Fruit fly (Drosophila melanogaster) whole organism, embryonic: ENCODE measurements around the gene Tango9.

Experiments
- Bgb ChIP-seq: fragments of 200-800 bp; sonication (Bioruptor generic); IDR thresholded peaks from 2 replicates; pipeline ENCODE4 v1.3.6; 2022; ENCODE audit warnings: missing biosample characterization, missing genetic modification characterization; ENCODE audit not compliant: partially characterized antibody
- CG1024 ChIP-seq: fragments of 200-800 bp; sonication (Bioruptor generic); IDR thresholded peaks from 2 replicates; pipeline ENCODE4 v1.3.6; 2022; ENCODE audit warnings: missing biosample characterization, missing genetic modification characterization
- CG10267 ChIP-seq: fragments of 200-800 bp; sonication (Bioruptor generic); optimal IDR thresholded peaks from 2 replicates; lab custom pipeline; 2018; ENCODE audit warnings: missing biosample characterization, mild to moderate bottlenecking, missing genetic modification characterization, moderate library complexity
- CG11085 ChIP-seq: fragments of 200-800 bp; sonication (Bioruptor generic); IDR thresholded peaks from 2 replicates; pipeline ENCODE4 v1.3.6; 2022; ENCODE audit warnings: missing biosample characterization, missing genetic modification characterization
- CG11456 ChIP-seq: fragments of 200-800 bp; sonication (Bioruptor generic); IDR thresholded peaks from 3 replicates; pipeline ENCODE4 v1.3.6; 2022; ENCODE audit warnings: missing biosample characterization, missing genetic modification characterization
- CG13287 ChIP-seq: fragments of 200-800 bp; sonication (Bioruptor generic); IDR thresholded peaks from 2 replicates; pipeline ENCODE4 v1.3.6; 2022; ENCODE audit warnings: missing biosample characterization, missing genetic modification characterization; ENCODE audit not compliant: partially characterized antibody
- CG13424 ChIP-seq: fragments of 200-800 bp; sonication (Bioruptor generic); optimal IDR thresholded peaks from 2 replicates; lab custom pipeline; 2019; ENCODE audit warnings: missing biosample characterization, mild to moderate bottlenecking, missing genetic modification characterization, moderate library complexity
- CG1529 ChIP-seq: fragments of 200-800 bp; sonication (Bioruptor generic); optimal IDR thresholded peaks from 3 replicates; lab custom pipeline; 2018; ENCODE audit warnings: missing biosample characterization, missing genetic modification characterization
- CG17385 ChIP-seq: fragments of 200-800 bp; sonication (Bioruptor generic); optimal IDR thresholded peaks from 3 replicates; lab custom pipeline; 2018; ENCODE audit warnings: missing biosample characterization, mild to moderate bottlenecking, missing genetic modification characterization
- CG18262 ChIP-seq: fragments of 200-800 bp; optimal IDR thresholded peaks from 3 replicates; lab custom pipeline; 2019; ENCODE audit warnings: missing biosample characterization, mild to moderate bottlenecking, missing genetic modification characterization, moderate library complexity
- CG18599 ChIP-seq: fragments of 200-800 bp; sonication (Bioruptor generic); optimal IDR thresholded peaks from 3 replicates; lab custom pipeline; 2017; ENCODE audit warnings: missing biosample characterization, missing genetic modification characterization, mild to moderate bottlenecking, moderate library complexity, missing genetic modification reagents
- CG30403 ChIP-seq: fragments of 200-800 bp; sonication (Bioruptor generic); optimal IDR thresholded peaks from 3 replicates; lab custom pipeline; 2016; ENCODE audit warnings: missing biosample characterization, missing genetic modification characterization
- CG31388 ChIP-seq: fragments of 200-800 bp; sonication (Bioruptor generic); optimal IDR thresholded peaks from 2 replicates; lab custom pipeline; 2016; ENCODE audit warnings: missing biosample characterization, missing genetic modification characterization
- CG3163 ChIP-seq: fragments of 200-800 bp; sonication (Bioruptor generic); optimal IDR thresholded peaks from 3 replicates; lab custom pipeline; 2016; ENCODE audit warnings: missing biosample characterization, missing genetic modification characterization
- CG34376 ChIP-seq: fragments of 200-800 bp; sonication (Bioruptor generic); optimal IDR thresholded peaks from 2 replicates; lab custom pipeline; 2018; ENCODE audit warnings: missing biosample characterization, mild to moderate bottlenecking, missing genetic modification characterization
- CG5245 ChIP-seq: fragments of 200-800 bp; sonication (Bioruptor generic); optimal IDR thresholded peaks from 3 replicates; lab custom pipeline; 2016; ENCODE audit warnings: missing biosample characterization, missing genetic modification characterization
- CG7745 ChIP-seq: fragments of 200-800 bp; sonication (Bioruptor generic); optimal IDR thresholded peaks from 2 replicates; lab custom pipeline; 2018; ENCODE audit warnings: missing biosample characterization, mild to moderate bottlenecking, missing genetic modification characterization, moderate library complexity
- CG8281 ChIP-seq: fragments of 200-800 bp; sonication (Bioruptor generic); optimal IDR thresholded peaks from 2 replicates; lab custom pipeline; 2018; ENCODE audit warnings: missing biosample characterization, mild to moderate bottlenecking, missing genetic modification characterization, moderate library complexity
- CG8359 ChIP-seq: fragments of 200-800 bp; sonication (Bioruptor generic); optimal IDR thresholded peaks from 2 replicates; lab custom pipeline; 2017; ENCODE audit warnings: missing biosample characterization, mild to moderate bottlenecking, missing genetic modification characterization, borderline replicate concordance
- CG8924 ChIP-seq: fragments of 200-800 bp; optimal IDR thresholded peaks from 3 replicates; lab custom pipeline; 2019; ENCODE audit warnings: missing biosample characterization, mild to moderate bottlenecking, missing genetic modification characterization, moderate library complexity
- CG8944 ChIP-seq: fragments of 200-800 bp; sonication (Bioruptor generic); optimal IDR thresholded peaks from 3 replicates; lab custom pipeline; 2016; ENCODE audit warnings: missing biosample characterization, missing genetic modification characterization
- CG9609 ChIP-seq: fragments of 200-800 bp; sonication (Bioruptor generic); optimal IDR thresholded peaks from 3 replicates; lab custom pipeline; 2016; ENCODE audit warnings: missing biosample characterization, missing genetic modification characterization
- CG9727 ChIP-seq: fragments of 200-800 bp; sonication (Bioruptor generic); optimal IDR thresholded peaks from 3 replicates; lab custom pipeline; 2017; ENCODE audit warnings: missing biosample characterization, mild to moderate bottlenecking, missing genetic modification characterization
- HLH54F ChIP-seq: fragments of 200-800 bp; sonication (Bioruptor generic); optimal IDR thresholded peaks from 3 replicates; lab custom pipeline; 2016; ENCODE audit warnings: missing biosample characterization, missing genetic modification characterization
- Hand ChIP-seq: fragments of 200-800 bp; sonication (Bioruptor generic); optimal IDR thresholded peaks from 2 replicates; lab custom pipeline; 2017; ENCODE audit warnings: mild to moderate bottlenecking, missing biosample characterization, missing genetic modification reagents, missing genetic modification characterization
- Hmx ChIP-seq: fragments of 200-800 bp; sonication (Bioruptor generic); optimal IDR thresholded peaks from 2 replicates; lab custom pipeline; 2016; ENCODE audit warnings: missing biosample characterization, missing genetic modification characterization
- Hr51 ChIP-seq, 2 experiments: fragments of 200-800 bp; sonication (Bioruptor generic); optimal IDR thresholded peaks; 2 replicates in 1 of 2; 3 replicates in 1 of 2; lab custom pipeline; 2016 to 2018; ENCODE audit warnings: missing biosample characterization in 2 of 2, missing genetic modification characterization in 2 of 2, mild to moderate bottlenecking in 1 of 2, moderate library complexity in 1 of 2
- Lpt ChIP-seq: fragments of >200 bp; optimal IDR thresholded peaks from 2 replicates; lab custom pipeline; 2018; ENCODE audit warnings: missing biosample characterization, missing genetic modification characterization
- Med ChIP-seq: fragments of 200-800 bp; sonication (Bioruptor generic); peaks from one replicate; lab custom pipeline; 2016; ENCODE audit warnings: missing biosample characterization, missing genetic modification characterization, mild to moderate bottlenecking, inconsistent platforms, moderate library complexity
- Nf-YC ChIP-seq: fragments of 200-800 bp; optimal IDR thresholded peaks from 3 replicates; lab custom pipeline; 2019; ENCODE audit warnings: missing biosample characterization, mild to moderate bottlenecking, missing genetic modification characterization, moderate library complexity
- Poxn ChIP-seq: fragments of 200-800 bp; sonication (Bioruptor generic); IDR thresholded peaks from 2 replicates; pipeline ENCODE4 v1.3.6; 2022; ENCODE audit warnings: missing biosample characterization, missing genetic modification characterization
- YL-1 ChIP-seq: fragments of 200-800 bp; sonication (Bioruptor generic); optimal IDR thresholded peaks from 3 replicates; lab custom pipeline; 2017; ENCODE audit warnings: missing biosample characterization, mild to moderate bottlenecking, missing genetic modification characterization
- exex ChIP-seq: fragments of 200-800 bp; sonication (Bioruptor generic); optimal IDR thresholded peaks from 4 replicates; lab custom pipeline; 2018; ENCODE audit warnings: missing biosample characterization, mild to moderate bottlenecking, missing genetic modification characterization, moderate library complexity
- luna ChIP-seq: fragments of 200-800 bp; sonication (Bioruptor generic); optimal IDR thresholded peaks from 2 replicates; lab custom pipeline; 2016; ENCODE audit warnings: missing biosample characterization, missing genetic modification characterization
- peb ChIP-seq: fragments of 200-800 bp; sonication (Bioruptor generic); IDR thresholded peaks from 2 replicates; pipeline ENCODE4 v1.3.6; 2022; ENCODE audit warnings: missing biosample characterization, missing genetic modification characterization
- ranshi ChIP-seq: fragments of 200-800 bp; sonication (Bioruptor generic); IDR thresholded peaks from 2 replicates; pipeline ENCODE4 v1.3.6; 2022; ENCODE audit warnings: missing biosample characterization, missing genetic modification characterization
- rib ChIP-seq: fragments of 200-800 bp; sonication (Bioruptor generic); IDR thresholded peaks from 2 replicates; pipeline ENCODE4 v1.3.6; 2022; ENCODE audit warnings: missing biosample characterization, missing genetic modification characterization
- sc ChIP-seq, 3 experiments: fragments of >200 bp in 2 of 3; fragments of 200-800 bp in 1 of 3; sonication (Bioruptor generic) in 1 of 3; optimal IDR thresholded peaks; 2 replicates in 2 of 3; 3 replicates in 1 of 3; lab custom pipeline; 2017; ENCODE audit warnings: mild to moderate bottlenecking in 1 of 3, missing biosample characterization in 1 of 3, missing genetic modification characterization in 1 of 3, missing genetic modification reagents in 1 of 3
- sd ChIP-seq: fragments of 200-800 bp; sonication (Bioruptor generic); optimal IDR thresholded peaks from 3 replicates; lab custom pipeline; 2018; ENCODE audit warnings: missing biosample characterization, mild to moderate bottlenecking, missing genetic modification characterization, moderate library complexity
- shn ChIP-seq: fragments of 200-800 bp; sonication (Bioruptor generic); optimal IDR thresholded peaks from 3 replicates; lab custom pipeline; 2016; ENCODE audit warnings: missing biosample characterization, missing genetic modification characterization
- sim ChIP-seq: fragments of 200-800 bp; sonication (Bioruptor generic); IDR thresholded peaks from 2 replicates; pipeline ENCODE4 v1.3.6; 2022; ENCODE audit warnings: missing biosample characterization, missing genetic modification characterization
- trem ChIP-seq: fragments of 200-800 bp; optimal IDR thresholded peaks from 3 replicates; lab custom pipeline; 2019; ENCODE audit warnings: missing biosample characterization, mild to moderate bottlenecking, missing genetic modification characterization, moderate library complexity
- unpg ChIP-seq: fragments of 200-800 bp; sonication (Bioruptor generic); optimal IDR thresholded peaks from 3 replicates; lab custom pipeline; 2018; ENCODE audit warnings: missing biosample characterization, mild to moderate bottlenecking, missing genetic modification characterization, moderate library complexity
- vnd ChIP-seq: fragments of 200-800 bp; sonication (Bioruptor generic); IDR thresholded peaks from 3 replicates; pipeline ENCODE4 v1.3.6; 2022; ENCODE audit warnings: missing biosample characterization, missing genetic modification characterization; ENCODE audit not compliant: partially characterized antibody
- vvl ChIP-seq: fragments of 200-800 bp; sonication (Bioruptor generic); IDR thresholded peaks from 2 replicates; pipeline ENCODE4 v1.3.6; 2022; ENCODE audit warnings: missing biosample characterization, missing genetic modification characterization

The Tango9 gene

DNA sequence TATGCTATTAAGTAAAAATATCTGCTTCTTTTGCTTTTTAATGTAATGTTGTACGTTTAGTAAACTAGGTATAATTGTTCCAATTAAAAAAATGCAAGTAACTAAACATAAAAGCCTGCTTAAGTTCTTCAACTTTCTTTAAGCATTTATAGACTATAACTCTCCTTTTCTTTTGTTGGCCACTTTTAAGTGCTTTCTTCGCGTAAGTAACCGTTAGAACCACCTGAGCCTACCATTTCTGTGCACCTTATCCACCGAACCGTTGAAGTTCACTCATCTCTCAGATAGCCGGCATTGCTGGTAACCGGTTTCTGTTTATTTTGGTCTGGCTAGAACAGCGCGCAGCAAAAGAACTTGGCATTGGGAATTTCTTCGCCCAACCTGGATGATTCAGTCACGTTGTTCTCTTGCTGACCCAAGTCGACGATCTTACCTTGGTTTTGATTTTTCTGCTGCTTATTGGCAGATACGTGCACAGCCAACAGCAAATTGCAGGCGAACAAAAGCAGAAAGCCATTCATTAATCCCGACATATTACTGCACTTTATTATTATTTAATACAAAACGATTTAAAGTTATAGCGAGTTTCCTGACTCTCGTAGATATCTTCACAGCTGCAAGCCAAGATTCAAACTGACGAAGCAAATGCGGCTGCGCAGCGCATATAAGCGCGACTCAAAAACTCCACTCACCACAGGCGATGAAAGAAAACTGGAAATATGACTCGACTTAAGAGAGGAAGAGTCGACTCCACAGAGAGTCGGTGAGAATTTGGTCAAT lies 2.0 kb upstream of the Tango9 start, which contains the start of gene CG10005 (continued):
- TF ChIP-seq trem (tag; lab: Kevin White, UChicago) (no peak), CG10267 (no peak), CG5245 (GFP tag; lab: Kevin White, UChicago) (no peak), CG11085 (0 out of 2 replicates have a peak, but pooled peaks have one; percentile 26), CG18599 (GFP tag; lab: Kevin White, UChicago) (no peak), vvl (GFP tag; lab: Robert Waterston, UW) (no peak), CG3163 (GFP tag; lab: Kevin White, UChicago) (peak; percentile 90), luna (GFP tag; lab: Kevin White, UChicago) (no peak)

DNA sequence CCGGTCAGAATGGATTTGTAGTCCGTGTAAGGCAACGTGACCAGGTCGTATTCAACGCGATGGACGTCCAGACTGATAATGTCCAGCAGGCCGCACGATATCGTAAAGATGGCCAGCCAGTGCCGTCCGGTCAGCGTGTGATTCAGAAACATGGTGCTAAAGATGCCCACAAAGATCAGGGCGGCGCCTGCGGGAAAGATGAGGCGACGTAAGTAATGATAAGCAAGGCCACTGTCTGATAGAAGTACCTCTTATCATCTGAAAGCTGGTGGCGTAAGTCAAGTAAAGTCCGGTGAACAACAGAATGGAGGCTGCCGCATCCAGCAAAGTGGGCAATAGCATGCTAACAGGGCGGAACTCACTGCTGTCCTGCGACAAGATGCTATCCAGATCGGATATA lies 884 bp downstream of the Tango9 start:
- no peak for TF ChIP-seq unpg (GFP tag; lab: Kevin White, UChicago)
- no peak for TF ChIP-seq CG1529 (GFP tag; lab: Kevin White, UChicago)
- TF ChIP-seq CG8281 (tag; lab: Kevin White, UChicago), result no peak
- TF ChIP-seq CG5245 (GFP tag; lab: Kevin White, UChicago), result no peak
- 0 out of 2 replicates have a peak, but pooled peaks have one; percentile 10 for TF ChIP-seq Bgb (GFP tag; lab: Robert Waterston, UW)
- TF ChIP-seq Med (GFP tag; lab: Kevin White, UChicago), result peak; percentile 35
- TF ChIP-seq CG8359, result no peak
- no peak for TF ChIP-seq Lpt

DNA sequence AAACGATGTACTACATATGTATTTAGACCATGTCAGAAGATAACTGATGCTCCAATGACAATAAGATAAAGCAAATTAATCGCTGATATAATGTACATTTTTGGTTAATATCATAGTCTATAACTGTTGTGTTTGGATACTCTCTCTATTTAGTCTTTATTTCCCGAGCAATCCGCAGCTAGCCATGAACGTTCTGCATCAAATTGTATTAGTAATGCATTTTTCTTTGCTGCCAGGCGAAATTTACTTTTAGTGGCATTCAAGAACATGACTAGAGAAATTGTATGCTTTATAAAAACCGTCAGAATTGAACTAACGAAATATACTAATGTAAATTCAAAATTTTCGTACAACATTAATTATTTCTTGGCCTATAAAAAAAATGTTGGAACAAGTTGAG lies 3.3 kb downstream of the Tango9 start, which contains the start of gene GC2:
GC2 (plus strand) TSS at position 301 of the 400 bp plus-strand sequence.
- TF ChIP-seq ranshi, result no peak
- no peak for TF ChIP-seq rib (GFP tag; lab: Robert Waterston, UW)
- no peak for TF ChIP-seq exex (tag; lab: Kevin White, UChicago)
- no peak for TF ChIP-seq CG34376 (GFP tag; lab: Kevin White, UChicago)
- no peak for TF ChIP-seq sim
- no peak for TF ChIP-seq Nf-YC
- no peak for TF ChIP-seq CG1024 (GFP tag; lab: Robert Waterston, UW)
- no peak for TF ChIP-seq CG18262 (tag; lab: Kevin White, UChicago)

DNA sequence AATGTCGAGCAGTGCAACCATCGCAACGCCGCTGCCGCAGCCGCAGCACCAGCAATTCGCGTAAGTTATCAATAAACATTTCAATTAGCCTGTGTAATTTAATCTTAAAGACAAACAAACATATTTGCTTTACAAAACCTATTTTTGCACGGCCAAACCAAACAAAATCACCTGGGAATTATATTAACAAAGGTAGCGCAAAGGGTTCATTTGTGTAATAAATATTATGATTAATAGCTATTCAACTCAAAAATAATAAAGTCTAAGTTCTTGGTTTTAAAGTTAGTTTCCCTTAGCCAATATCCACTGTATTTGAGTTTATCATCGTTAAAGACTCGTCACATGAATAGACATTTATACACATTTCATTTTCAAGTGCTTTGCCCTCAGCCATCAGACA lies 5.5 kb downstream of the Tango9 start:
- TF ChIP-seq CG7745 (tag; lab: Kevin White, UChicago) (no peak), Hmx (GFP tag; lab: Kevin White, UChicago) (no peak), sd (no peak), sc (optimal IDR thresholded peaks at IDR 0.05; lab: Kevin White, UChicago) (no peak), sc (GFP tag; optimal IDR thresholded peaks at IDR 0.05; lab: Kevin White, UChicago) (no peak), vnd (GFP tag; lab: Robert Waterston, UW) (no peak), peb (GFP tag; lab: Robert Waterston, UW) (no peak), Hand (GFP tag; lab: Kevin White, UChicago) (no peak), CG9609 (no peak), CG30403 (GFP tag; lab: Kevin White, UChicago) (peak; percentile 24), CG11456 (no peak), HLH54F (GFP tag; lab: Kevin White, UChicago) (no peak), shn (no peak), Hr51 (GFP tag; optimal IDR thresholded peaks at IDR 0.05; lab: Kevin White, UChicago) (peak in 1 of 2 experiments; percentile 18), Poxn (no peak), CG8944 (no peak), CG31388 (GFP tag; lab: Kevin White, UChicago) (no peak), YL-1 (no peak), CG9727 (GFP tag; lab: Kevin White, UChicago) (no peak), CG8924 (tag; lab: Kevin White, UChicago) (no peak), CG13287 (GFP tag; lab: Robert Waterston, UW) (no peak), CG17385 (GFP tag; lab: Kevin White, UChicago) (peak; percentile 18), CG13424 (peak; percentile 30)
